Fruit fly (Drosophila melanogaster) whole organism, embryonic: ENCODE results near the gene CCAP.

Experiments
- CG10267 ChIP-seq: fragments of 200-800 bp; sonication (Bioruptor generic); optimal IDR thresholded peaks from 2 replicates; lab custom pipeline; 2018; ENCODE audit warnings: missing biosample characterization, mild to moderate bottlenecking, missing genetic modification characterization, moderate library complexity
- CG10462 ChIP-seq: fragments of 200-800 bp; sonication (Bioruptor generic); optimal IDR thresholded peaks from 2 replicates; lab custom pipeline; 2016; ENCODE audit warnings: missing biosample characterization, missing genetic modification characterization
- CG11696 ChIP-seq: fragments of 200-800 bp; sonication (Bioruptor generic); IDR thresholded peaks from 2 replicates; pipeline ENCODE4 v1.3.6; 2022; ENCODE audit warnings: missing biosample characterization, missing genetic modification characterization
- CG12219 ChIP-seq: fragments of 200-800 bp; sonication (Bioruptor generic); optimal IDR thresholded peaks from 3 replicates; lab custom pipeline; 2018; ENCODE audit warnings: missing biosample characterization, mild to moderate bottlenecking, missing genetic modification characterization
- CG12659 ChIP-seq: fragments of 200-800 bp; sonication (Bioruptor generic); optimal IDR thresholded peaks from 3 replicates; lab custom pipeline; 2017; ENCODE audit warnings: mild to moderate bottlenecking, missing biosample characterization, missing genetic modification reagents, missing genetic modification characterization
- CG13123 ChIP-seq: fragments of 200-800 bp; sonication (Bioruptor generic); optimal IDR thresholded peaks from 2 replicates; lab custom pipeline; 2016; ENCODE audit warnings: missing biosample characterization, missing genetic modification characterization
- CG13775 ChIP-seq: fragments of 200-800 bp; sonication (Bioruptor generic); optimal IDR thresholded peaks from 3 replicates; lab custom pipeline; 2017; ENCODE audit warnings: missing biosample characterization, mild to moderate bottlenecking, missing genetic modification characterization
- CG14667 ChIP-seq: fragments of 200-800 bp; sonication (Bioruptor generic); IDR thresholded peaks from 2 replicates; pipeline ENCODE4 v1.3.6; 2022; ENCODE audit warnings: missing biosample characterization, missing genetic modification characterization
- CG14860 ChIP-seq: fragments of 200-800 bp; sonication (Bioruptor generic); IDR thresholded peaks from 3 replicates; pipeline ENCODE4 v1.3.6; 2022; ENCODE audit warnings: missing biosample characterization, missing genetic modification characterization; ENCODE audit not compliant: partially characterized antibody
- CG17829 ChIP-seq: fragments of 200-800 bp; optimal IDR thresholded peaks from 2 replicates; lab custom pipeline; 2019; ENCODE audit warnings: missing biosample characterization, mild to moderate bottlenecking, missing genetic modification characterization, moderate library complexity
- CG17912 ChIP-seq: fragments of 200-800 bp; sonication (Bioruptor generic); optimal IDR thresholded peaks from 2 replicates; lab custom pipeline; 2018; ENCODE audit warnings: missing biosample characterization, mild to moderate bottlenecking, missing genetic modification characterization
- CG2116 ChIP-seq: fragments of 200-800 bp; sonication (Bioruptor generic); optimal IDR thresholded peaks from 3 replicates; lab custom pipeline; 2018; ENCODE audit warnings: missing biosample characterization, mild to moderate bottlenecking, missing genetic modification characterization
- CG2202 ChIP-seq: fragments of 200-800 bp; sonication (Bioruptor generic); optimal IDR thresholded peaks from 2 replicates; lab custom pipeline; 2018; ENCODE audit warnings: missing biosample characterization, mild to moderate bottlenecking, missing genetic modification characterization
- CG2712 ChIP-seq: fragments of 200-800 bp; optimal IDR thresholded peaks from 3 replicates; lab custom pipeline; 2019; ENCODE audit warnings: missing biosample characterization, mild to moderate bottlenecking, missing genetic modification characterization, moderate library complexity
- CG30020 ChIP-seq: fragments of 200-800 bp; optimal IDR thresholded peaks from 2 replicates; lab custom pipeline; 2019; ENCODE audit warnings: missing biosample characterization, mild to moderate bottlenecking, missing genetic modification characterization, moderate library complexity
- CG3163 ChIP-seq: fragments of 200-800 bp; sonication (Bioruptor generic); optimal IDR thresholded peaks from 3 replicates; lab custom pipeline; 2016; ENCODE audit warnings: missing biosample characterization, missing genetic modification characterization
- CG3726 ChIP-seq: fragments of 200-800 bp; sonication (Bioruptor generic); IDR thresholded peaks from 3 replicates; pipeline ENCODE4, ENCODE4 v1.3.6; 2022; ENCODE audit warnings: missing biosample characterization, missing genetic modification characterization
- CG4404 ChIP-seq: fragments of 200-800 bp; sonication (Bioruptor generic); IDR thresholded peaks from 2 replicates; pipeline ENCODE4 v1.3.6; 2022; ENCODE audit warnings: missing biosample characterization, missing genetic modification characterization
- CG7839 ChIP-seq: fragments of 200-800 bp; sonication (Bioruptor generic); optimal IDR thresholded peaks from 3 replicates; lab custom pipeline; 2018; ENCODE audit warnings: missing biosample characterization, mild to moderate bottlenecking, missing genetic modification characterization, moderate library complexity
- CG8359 ChIP-seq: fragments of 200-800 bp; sonication (Bioruptor generic); optimal IDR thresholded peaks from 2 replicates; lab custom pipeline; 2017; ENCODE audit warnings: missing biosample characterization, mild to moderate bottlenecking, missing genetic modification characterization, borderline replicate concordance
- CG8944 ChIP-seq: fragments of 200-800 bp; sonication (Bioruptor generic); optimal IDR thresholded peaks from 3 replicates; lab custom pipeline; 2016; ENCODE audit warnings: missing biosample characterization, missing genetic modification characterization
- CG9215 ChIP-seq: fragments of 200-800 bp; sonication (Bioruptor generic); IDR thresholded peaks from 2 replicates; pipeline ENCODE4 v1.3.6; 2022; ENCODE audit warnings: missing biosample characterization, missing genetic modification characterization
- CG9609 ChIP-seq: fragments of 200-800 bp; sonication (Bioruptor generic); optimal IDR thresholded peaks from 3 replicates; lab custom pipeline; 2016; ENCODE audit warnings: missing biosample characterization, missing genetic modification characterization
- CG9727 ChIP-seq: fragments of 200-800 bp; sonication (Bioruptor generic); optimal IDR thresholded peaks from 3 replicates; lab custom pipeline; 2017; ENCODE audit warnings: missing biosample characterization, mild to moderate bottlenecking, missing genetic modification characterization
- Ets97D ChIP-seq: fragments of 200-800 bp; sonication (Bioruptor generic); optimal IDR thresholded peaks from 3 replicates; lab custom pipeline; 2016; ENCODE audit warnings: missing biosample characterization, missing genetic modification characterization
- GATAe ChIP-seq: fragments of 200-800 bp; sonication (Bioruptor generic); conservative IDR thresholded peaks from 2 replicates; pipeline ENCODE4 v1.3.6; 2022; ENCODE audit warnings: missing biosample characterization, missing genetic modification characterization
- H2.0 ChIP-seq: fragments of 200-800 bp; sonication (Bioruptor generic); IDR thresholded peaks from 2 replicates; pipeline ENCODE4 v1.3.6; 2022; ENCODE audit warnings: missing biosample characterization, missing genetic modification characterization
- HLHmδ ChIP-seq: fragments of 200-800 bp; sonication (Bioruptor generic); optimal IDR thresholded peaks from 2 replicates; lab custom pipeline; 2018; ENCODE audit warnings: missing biosample characterization, mild to moderate bottlenecking, missing genetic modification characterization, moderate library complexity
- Meics ChIP-seq: fragments of 200-800 bp; sonication (Bioruptor generic); optimal IDR thresholded peaks from 2 replicates; lab custom pipeline; 2017; ENCODE audit warnings: missing biosample characterization, mild to moderate bottlenecking, missing genetic modification characterization
- Mrtf ChIP-seq: fragments of 200-800 bp; sonication (Bioruptor generic); IDR thresholded peaks from 3 replicates; pipeline ENCODE4 v1.3.6; 2022; ENCODE audit warnings: missing biosample characterization, missing genetic modification characterization
- NC2β ChIP-seq: fragments of 200-800 bp; sonication (Bioruptor generic); optimal IDR thresholded peaks from 2 replicates; lab custom pipeline; 2016; ENCODE audit warnings: missing biosample characterization, missing genetic modification characterization
- Poxn ChIP-seq: fragments of 200-800 bp; sonication (Bioruptor generic); IDR thresholded peaks from 2 replicates; pipeline ENCODE4 v1.3.6; 2022; ENCODE audit warnings: missing biosample characterization, missing genetic modification characterization
- Ptx1 ChIP-seq: fragments of 200-800 bp; sonication (Bioruptor generic); IDR thresholded peaks from 2 replicates; pipeline ENCODE4 v1.3.6; 2022; ENCODE audit warnings: missing biosample characterization, missing genetic modification characterization
- Tbp ChIP-seq: fragments of >200 bp; optimal IDR thresholded peaks from 2 replicates; lab custom pipeline; 2018; ENCODE audit warnings: missing biosample characterization, missing genetic modification characterization
- ci ChIP-seq: fragments of 200-800 bp; sonication (Bioruptor generic); IDR thresholded peaks from 3 replicates; pipeline ENCODE4 v1.3.6; 2022; ENCODE audit warnings: missing biosample characterization, missing genetic modification characterization
- danr ChIP-seq: fragments of 200-800 bp; sonication (Bioruptor generic); IDR thresholded peaks from 2 replicates; pipeline ENCODE4 v1.3.6; 2022; ENCODE audit warnings: missing biosample characterization, missing genetic modification characterization
- eyg ChIP-seq: fragments of 200-800 bp; sonication (Bioruptor generic); optimal IDR thresholded peaks from 3 replicates; lab custom pipeline; 2016; ENCODE audit warnings: missing biosample characterization, missing genetic modification characterization
- gfzf ChIP-seq: fragments of 200-800 bp; sonication (Bioruptor generic); optimal IDR thresholded peaks from 2 replicates; lab custom pipeline; 2016; ENCODE audit warnings: missing biosample characterization, mild to moderate bottlenecking, missing genetic modification characterization, moderate library complexity
- gsb ChIP-seq: fragments of 200-800 bp; sonication (Bioruptor generic); IDR thresholded peaks from 2 replicates; pipeline ENCODE4 v1.3.6; 2022; ENCODE audit warnings: missing biosample characterization, missing genetic modification characterization
- h ChIP-seq: fragments of >200 bp; optimal IDR thresholded peaks from 2 replicates; lab custom pipeline; 2017
- her ChIP-seq: fragments of 200-800 bp; sonication (Bioruptor generic); optimal IDR thresholded peaks from 2 replicates; lab custom pipeline; 2016; ENCODE audit warnings: missing biosample characterization, missing genetic modification characterization
- kay ChIP-seq: fragments of 200-800 bp; sonication (Bioruptor generic); optimal IDR thresholded peaks from 2 replicates; lab custom pipeline; 2016; ENCODE audit warnings: missing biosample characterization, missing genetic modification characterization
- klu ChIP-seq: fragments of 200-800 bp; sonication (Bioruptor generic); IDR thresholded peaks from 2 replicates; pipeline ENCODE4 v1.3.6; 2022; ENCODE audit warnings: missing biosample characterization, missing genetic modification characterization
- mld ChIP-seq: fragments of 200-800 bp; sonication (Bioruptor generic); IDR thresholded peaks from 3 replicates; pipeline ENCODE4 v1.3.6; 2022; ENCODE audit warnings: missing biosample characterization, missing genetic modification characterization; ENCODE audit not compliant: partially characterized antibody
- pnt ChIP-seq: fragments of 200-800 bp; sonication (Bioruptor generic); optimal IDR thresholded peaks from 3 replicates; lab custom pipeline; 2016; ENCODE audit warnings: missing biosample characterization, missing genetic modification characterization
- pzg ChIP-seq: fragments of 200-800 bp; sonication (Bioruptor generic); optimal IDR thresholded peaks from 3 replicates; lab custom pipeline; 2018; ENCODE audit warnings: missing biosample characterization, mild to moderate bottlenecking, missing genetic modification characterization, moderate library complexity
- sqz ChIP-seq: fragments of 200-800 bp; sonication (Bioruptor generic); optimal IDR thresholded peaks from 3 replicates; lab custom pipeline; 2018; ENCODE audit warnings: missing biosample characterization, mild to moderate bottlenecking, missing genetic modification characterization
- ssp ChIP-seq: fragments of 200-800 bp; sonication (Bioruptor generic); IDR thresholded peaks from 2 replicates; pipeline ENCODE4 v1.3.6; 2022; ENCODE audit warnings: missing biosample characterization, missing genetic modification characterization
- tna ChIP-seq: fragments of 200-800 bp; sonication (Bioruptor generic); IDR thresholded peaks from 2 replicates; pipeline ENCODE4 v1.3.6; 2022; ENCODE audit warnings: missing biosample characterization, missing genetic modification characterization; ENCODE audit not compliant: partially characterized antibody
- wor ChIP-seq: fragments of 200-800 bp; sonication (Bioruptor generic); IDR thresholded peaks from 2 replicates; pipeline ENCODE4 v1.3.6; 2022; ENCODE audit warnings: missing biosample characterization, missing genetic modification characterization

Gene CCAP

DNA sequence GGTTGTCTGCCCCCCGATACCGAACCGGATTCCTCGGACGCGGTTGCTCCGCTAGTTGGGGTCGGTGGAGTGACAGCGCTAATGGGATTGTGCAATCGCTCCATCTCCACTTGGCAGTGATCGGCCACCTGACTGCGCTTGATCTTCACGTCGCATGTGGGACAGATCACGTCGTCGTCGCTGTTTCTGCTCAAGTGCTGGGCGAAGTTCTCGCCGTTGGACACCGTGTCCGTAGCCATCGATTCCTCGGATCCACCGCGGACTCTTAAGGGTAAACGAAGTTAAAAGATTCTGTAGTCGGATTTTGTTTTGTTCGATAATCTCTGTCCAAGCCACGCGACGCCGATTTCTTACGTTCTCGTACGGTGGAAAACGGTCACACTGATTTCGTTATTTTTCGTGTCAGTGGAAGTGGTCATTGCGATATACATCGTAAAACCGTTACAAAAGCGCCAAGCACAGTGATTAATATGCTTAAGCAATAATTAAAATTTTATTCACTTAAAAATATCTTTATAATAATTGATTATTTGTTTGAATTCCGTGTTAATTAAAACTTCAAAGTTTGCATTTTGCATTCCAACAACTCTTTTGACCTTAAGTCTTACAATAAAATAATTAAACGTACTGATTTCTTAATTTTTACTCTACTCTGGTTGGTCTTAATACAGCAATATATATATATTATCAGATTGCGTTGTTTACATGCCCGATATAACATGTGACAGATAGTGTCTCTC, 24.3 kb upstream of the CCAP start, which contains the start of gene RNF220 (continued):
- no peak for TF ChIP-seq gsb (GFP tag; lab: Robert Waterston, UW)
- no peak for TF ChIP-seq GATAe (GFP tag; lab: Robert Waterston, UW)
- TF ChIP-seq ssp = no peak
- no peak for TF ChIP-seq sqz (GFP tag; lab: Kevin White, UChicago)
- no peak for TF ChIP-seq HLHmδ (GFP tag; lab: Kevin White, UChicago)
- no peak for TF ChIP-seq danr (GFP tag; lab: Robert Waterston, UW)
- TF ChIP-seq CG4404 (GFP tag; lab: Robert Waterston, UW) = no peak
- TF ChIP-seq CG9215 = 0 out of 2 replicates have a peak, but pooled peaks have one; percentile 23
- peak; percentile 32 for TF ChIP-seq CG13775 (GFP tag; lab: Kevin White, UChicago)
- TF ChIP-seq CG3163 (GFP tag; lab: Kevin White, UChicago) = no peak
- peak; percentile 1 for TF ChIP-seq CG17829 (tag; lab: Kevin White, UChicago)
- no peak for TF ChIP-seq CG9609
- peak; percentile 34 for TF ChIP-seq CG2712 (tag; lab: Kevin White, UChicago)
- TF ChIP-seq Ets97D (GFP tag; lab: Kevin White, UChicago) = peak; percentile 20
- TF ChIP-seq h (lab: Kevin White, UChicago) = no peak
- TF ChIP-seq CG14860 (GFP tag; lab: Robert Waterston, UW) = no peak; the same call in 2 of the 3 replicates
- TF ChIP-seq wor = no peak
- no peak for TF ChIP-seq CG8359 (GFP tag; lab: Kevin White, UChicago)
- TF ChIP-seq NC2β = no peak
- TF ChIP-seq CG8944 (GFP tag; lab: Kevin White, UChicago) = no peak
- TF ChIP-seq CG7839 (tag; lab: Kevin White, UChicago) = peak; percentile 39
- TF ChIP-seq klu (GFP tag; lab: Robert Waterston, UW) = 0 out of 2 replicates have a peak, but pooled peaks have one; percentile 8
- TF ChIP-seq CG2116 (GFP tag; lab: Kevin White, UChicago) = peak; percentile 46
- TF ChIP-seq H2.0 = no peak
- TF ChIP-seq CG11696 (GFP tag; lab: Robert Waterston, UW) = no peak
- no peak for TF ChIP-seq Tbp (GFP tag; lab: Kevin White, UChicago)
- TF ChIP-seq CG10462 (GFP tag; lab: Kevin White, UChicago) = no peak
- TF ChIP-seq CG13123 (GFP tag; lab: Kevin White, UChicago) = no peak
- no peak; the same call in 1 of the 2 replicates for TF ChIP-seq tna (GFP tag; lab: Robert Waterston, UW)
- no peak for TF ChIP-seq Meics (GFP tag; lab: Kevin White, UChicago)
- TF ChIP-seq Mrtf (GFP tag; lab: Robert Waterston, UW) = no peak
- peak; percentile 58; the same call in 1 of the 3 replicates for TF ChIP-seq mld (GFP tag; lab: Robert Waterston, UW)
- TF ChIP-seq CG10267 (tag; lab: Kevin White, UChicago) = no peak
- TF ChIP-seq eyg (GFP tag; lab: Kevin White, UChicago) = no peak
- no peak for TF ChIP-seq her (GFP tag; lab: Kevin White, UChicago)
- no peak for TF ChIP-seq CG17912 (GFP tag; lab: Kevin White, UChicago)
- TF ChIP-seq CG12659 = peak; percentile 33
- TF ChIP-seq gfzf (GFP tag; lab: Kevin White, UChicago) = peak; percentile 73
- TF ChIP-seq kay (GFP tag; lab: Kevin White, UChicago) = no peak
- no peak for TF ChIP-seq CG2202 (tag; lab: Kevin White, UChicago)
- 0 out of 2 replicates have a peak, but pooled peaks have one; percentile 8 for TF ChIP-seq CG14667 (GFP tag; lab: Robert Waterston, UW)
- TF ChIP-seq CG9727 (GFP tag; lab: Kevin White, UChicago) = peak; percentile 50
- TF ChIP-seq CG3726 (GFP tag; lab: Robert Waterston, UW) = no peak
- TF ChIP-seq Poxn (GFP tag; lab: Robert Waterston, UW) = no peak
- TF ChIP-seq ci (GFP tag; lab: Robert Waterston, UW) = 0 out of 3 replicates have a peak, but pooled peaks have one; percentile 9
- TF ChIP-seq CG12219 (GFP tag; lab: Kevin White, UChicago) = no peak
- TF ChIP-seq CG30020 (tag; lab: Kevin White, UChicago) = peak; percentile 6
- TF ChIP-seq Ptx1 (GFP tag; lab: Robert Waterston, UW) = peak; percentile 8; the same call in 1 of the 2 replicates
- no peak for TF ChIP-seq pnt (GFP tag; lab: Kevin White, UChicago)
- peak; percentile 51 for TF ChIP-seq pzg (GFP tag; lab: Kevin White, UChicago)
